Fruit fly (Drosophila melanogaster): ENCODE measurements around the gene CG42587.

CG42587 gene

DNA sequence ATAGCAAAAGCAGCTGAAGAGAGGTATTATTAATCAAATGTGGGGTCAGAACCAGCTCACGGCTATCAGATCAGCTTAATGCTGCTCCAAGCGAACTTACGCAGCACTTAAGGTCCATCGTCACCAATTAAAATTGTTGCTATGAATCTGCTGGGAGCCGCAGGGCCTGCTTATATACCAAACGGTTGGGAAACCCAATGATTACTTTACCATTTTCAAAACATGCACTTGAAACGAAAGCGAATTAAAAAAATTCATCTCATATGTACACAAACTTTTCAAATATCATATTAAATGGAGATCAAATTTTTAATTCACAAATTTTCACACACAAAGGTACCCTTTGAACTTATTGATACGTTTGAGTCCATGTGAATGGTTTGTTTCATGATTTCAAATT, at the start of gene CG42587 (continued):
- TF ChIP-seq CG10274 (GFP tag; optimal IDR thresholded peaks at IDR 0.05) (no peak), bcd (GFP tag; optimal IDR thresholded peaks at IDR 0.05) (no peak), CG8478 (optimal IDR thresholded peaks at IDR 0.05) (no peak), CG8359 (GFP tag; optimal IDR thresholded peaks at IDR 0.05; ENCODE audit: borderline replicate concordance) (no peak), CG43689 (GFP tag; IDR thresholded peaks at IDR 0.05) (no peak), Mad (GFP tag; optimal IDR thresholded peaks at IDR 0.05) (no peak), CG6765 (GFP tag; optimal IDR thresholded peaks at IDR 0.05) (no peak), dmrt99B (tag; optimal IDR thresholded peaks at IDR 0.05) (peak; percentile 11), CG34224 (GFP tag; IDR thresholded peaks at IDR 0.05; ENCODE audit: partially characterized antibody) (no peak), CG13296 (GFP tag; optimal IDR thresholded peaks at IDR 0.05) (no peak), CoRest (tag; optimal IDR thresholded peaks at IDR 0.05) (no peak), CG2889 (GFP tag; IDR thresholded peaks at IDR 0.05) (no peak), HLHmδ (GFP tag; optimal IDR thresholded peaks at IDR 0.05) (no peak), CG3407 (GFP tag; optimal IDR thresholded peaks at IDR 0.05) (no peak), CG6683 (GFP tag; optimal IDR thresholded peaks at IDR 0.05) (no peak), slou (GFP tag; optimal IDR thresholded peaks at IDR 0.05) (no peak), YL-1 (GFP tag; optimal IDR thresholded peaks at IDR 0.05) (no peak), CG12391 (tag; optimal IDR thresholded peaks at IDR 0.05) (no peak), CHES-1-like (GFP tag; optimal IDR thresholded peaks at IDR 0.05) (no peak), CG11247 (GFP tag; IDR thresholded peaks at IDR 0.05) (no peak), cas (GFP tag; IDR thresholded peaks at IDR 0.05) (no peak), CG30020 (tag; optimal IDR thresholded peaks at IDR 0.05) (no peak), CG6791 (GFP tag; IDR thresholded peaks at IDR 0.05; ENCODE audit: partially characterized antibody) (no peak), Hr51 (GFP tag; optimal IDR thresholded peaks at IDR 0.05) (peak in 1 of 2 experiments; percentile 21), Sry-β (GFP tag; optimal IDR thresholded peaks at IDR 0.05) (no peak), wek (GFP tag; optimal IDR thresholded peaks at IDR 0.05) (no peak), CG16779 (GFP tag; IDR thresholded peaks at IDR 0.05) (no peak), CG34376 (GFP tag; optimal IDR thresholded peaks at IDR 0.05) (peak; percentile 63), CG9932 (GFP tag; IDR thresholded peaks at IDR 0.05) (no peak), dan (GFP tag; IDR thresholded peaks at IDR 0.05) (no peak), CG10267 (tag; optimal IDR thresholded peaks at IDR 0.05) (no peak), CG6175 (GFP tag; IDR thresholded peaks at IDR 0.05) (no peak), toy (GFP tag; IDR thresholded peaks at IDR 0.05) (no peak), CG14441 (GFP tag; IDR thresholded peaks at IDR 0.05) (0 out of 2 replicates have a peak, but pooled peaks have one; percentile 36), TFAM (GFP tag; optimal IDR thresholded peaks at IDR 0.05) (no peak), pros (GFP tag; optimal IDR thresholded peaks at IDR 0.05) (no peak), CG14860 (GFP tag; IDR thresholded peaks at IDR 0.05; ENCODE audit: partially characterized antibody) (no peak), lab (GFP tag; optimal IDR thresholded peaks at IDR 0.05) (peak; percentile 6), sug (tag; optimal IDR thresholded peaks at IDR 0.05) (peak; percentile 50), CG9609 (GFP tag; optimal IDR thresholded peaks at IDR 0.05) (no peak), hb (GFP tag; IDR thresholded peaks at IDR 0.05; ENCODE audit: partially characterized antibody) (no peak), tgo (GFP tag; IDR thresholded peaks at IDR 0.05) (peak; percentile 31; the same call in 2 of the 3 replicates), CG2120 (GFP tag; optimal IDR thresholded peaks at IDR 0.05) (peak; percentile 29), CG30431 (GFP tag; optimal IDR thresholded peaks at IDR 0.05) (no peak), CG3163 (GFP tag; optimal IDR thresholded peaks at IDR 0.05) (no peak), CG15269 (tag; optimal IDR thresholded peaks at IDR 0.05) (no peak), Oaz (GFP tag; IDR thresholded peaks at IDR 0.05) (no peak), CG18599 (GFP tag; optimal IDR thresholded peaks at IDR 0.05) (no peak), z (GFP tag; IDR thresholded peaks at IDR 0.05) (no peak), Ptx1 (GFP tag; IDR thresholded peaks at IDR 0.05) (0 out of 2 replicates have a peak, but pooled peaks have one; percentile 16), bigmax (GFP tag; optimal IDR thresholded peaks at IDR 0.05) (no peak)

Measured in whole organism, embryonic.